Fruit fly (Drosophila melanogaster) whole organism, prepupa: ENCODE data around the gene MtnE.

Source experiments
- CG10631 ChIP-seq: fragments of 200-800 bp; sonication (Bioruptor generic); optimal IDR thresholded peaks from 2 replicates; lab custom pipeline; 2016; ENCODE audit warnings: missing biosample characterization, missing genetic modification characterization
- CG9139 ChIP-seq: fragments of 200-800 bp; sonication (Bioruptor generic); optimal IDR thresholded peaks from 3 replicates; lab custom pipeline; 2017; ENCODE audit warnings: missing biosample characterization, mild to moderate bottlenecking, missing genetic modification characterization
- Lpt ChIP-seq: fragments of 200-800 bp; sonication (Bioruptor generic); optimal IDR thresholded peaks from 3 replicates; lab custom pipeline; 2016; ENCODE audit warnings: missing biosample characterization, missing genetic modification characterization
- OdsH ChIP-seq: fragments of 200-800 bp; sonication (Bioruptor generic); optimal IDR thresholded peaks from 3 replicates; lab custom pipeline; 2016; ENCODE audit warnings: missing biosample characterization, missing genetic modification characterization
- Sox102F ChIP-seq: fragments of 200-800 bp; sonication (Bioruptor generic); optimal IDR thresholded peaks from 2 replicates; lab custom pipeline; 2016; ENCODE audit warnings: missing biosample characterization, mild to moderate bottlenecking, missing genetic modification characterization

dm6 chr3R:20504488-20504887, 30.0 kb downstream of the MtnE start, which contains the start of gene Or92a:
- TF ChIP-seq CG10631 (GFP tag; lab: Kevin White, UChicago) (no peak), Sox102F (GFP tag; lab: Kevin White, UChicago) (no peak), Lpt (GFP tag; lab: Kevin White, UChicago) (no peak), OdsH (no peak), CG9139 (GFP tag; lab: Kevin White, UChicago) (no peak)
